Fruit fly (Drosophila melanogaster) whole organism, embryonic: Measurements from ENCODE around the gene CG32809.

Experiments used
- BEAF-32 ChIP-seq: fragments of 200-800 bp; sonication (Bioruptor generic); optimal IDR thresholded peaks from 3 replicates; lab custom pipeline; 2017; ENCODE audit warnings: missing biosample characterization, missing genetic modification characterization, mild to moderate bottlenecking, moderate library complexity, missing genetic modification reagents
- Bgb ChIP-seq: fragments of 200-800 bp; sonication (Bioruptor generic); IDR thresholded peaks from 2 replicates; pipeline ENCODE4 v1.3.6; 2022; ENCODE audit warnings: missing biosample characterization, missing genetic modification characterization; ENCODE audit not compliant: partially characterized antibody
- CG10654 ChIP-seq: fragments of 200-800 bp; sonication (Bioruptor generic); optimal IDR thresholded peaks from 2 replicates; lab custom pipeline; 2016; ENCODE audit warnings: missing biosample characterization, missing genetic modification characterization
- CG11504 ChIP-seq: fragments of 200-800 bp; sonication (Bioruptor generic); optimal IDR thresholded peaks from 3 replicates; lab custom pipeline; 2019; ENCODE audit warnings: missing biosample characterization, mild to moderate bottlenecking, missing genetic modification characterization, moderate library complexity
- CG11560 ChIP-seq: fragments of 200-800 bp; sonication (Bioruptor generic); IDR thresholded peaks from 3 replicates; pipeline ENCODE4 v1.3.6; 2022; ENCODE audit warnings: missing biosample characterization, missing genetic modification characterization
- CG13287 ChIP-seq: fragments of 200-800 bp; sonication (Bioruptor generic); IDR thresholded peaks from 2 replicates; pipeline ENCODE4 v1.3.6; 2022; ENCODE audit warnings: missing biosample characterization, missing genetic modification characterization; ENCODE audit not compliant: partially characterized antibody
- CG13775 ChIP-seq: fragments of 200-800 bp; sonication (Bioruptor generic); optimal IDR thresholded peaks from 3 replicates; lab custom pipeline; 2017; ENCODE audit warnings: missing biosample characterization, mild to moderate bottlenecking, missing genetic modification characterization
- CG15514 ChIP-seq: fragments of 200-800 bp; sonication (Bioruptor generic); optimal IDR thresholded peaks from 3 replicates; lab custom pipeline; 2017; ENCODE audit warnings: missing biosample characterization, missing genetic modification characterization, mild to moderate bottlenecking, moderate library complexity, missing genetic modification reagents
- CG17186 ChIP-seq: fragments of 200-800 bp; sonication (Bioruptor generic); optimal IDR thresholded peaks from 3 replicates; lab custom pipeline; 2017; ENCODE audit warnings: missing biosample characterization, missing genetic modification reagents, missing genetic modification characterization
- CG17568 ChIP-seq: fragments of 200-800 bp; sonication (Bioruptor generic); optimal IDR thresholded peaks from 2 replicates; lab custom pipeline; 2018; ENCODE audit warnings: missing biosample characterization, mild to moderate bottlenecking, missing genetic modification characterization, moderate library complexity
- CG17829 ChIP-seq: fragments of 200-800 bp; optimal IDR thresholded peaks from 2 replicates; lab custom pipeline; 2019; ENCODE audit warnings: missing biosample characterization, mild to moderate bottlenecking, missing genetic modification characterization, moderate library complexity
- CG2116 ChIP-seq: fragments of 200-800 bp; sonication (Bioruptor generic); optimal IDR thresholded peaks from 3 replicates; lab custom pipeline; 2018; ENCODE audit warnings: missing biosample characterization, mild to moderate bottlenecking, missing genetic modification characterization
- CG2129 ChIP-seq: fragments of 200-800 bp; sonication (Bioruptor generic); IDR thresholded peaks from 2 replicates; pipeline ENCODE4 v1.3.6; 2022; ENCODE audit warnings: missing biosample characterization, missing genetic modification characterization; ENCODE audit not compliant: partially characterized antibody
- CG2678 ChIP-seq: fragments of 200-800 bp; sonication (Bioruptor generic); optimal IDR thresholded peaks from 3 replicates; lab custom pipeline; 2019; ENCODE audit warnings: missing biosample characterization, mild to moderate bottlenecking, missing genetic modification characterization, moderate library complexity
- CG34224 ChIP-seq: fragments of 200-800 bp; sonication (Bioruptor generic); IDR thresholded peaks from 3 replicates; pipeline ENCODE4 v1.3.6; 2022; ENCODE audit warnings: missing biosample characterization, missing genetic modification characterization; ENCODE audit not compliant: partially characterized antibody
- CG6791 ChIP-seq: fragments of 200-800 bp; sonication (Bioruptor generic); IDR thresholded peaks from 3 replicates; pipeline ENCODE4 v1.3.6; 2022; ENCODE audit warnings: missing biosample characterization, missing genetic modification characterization; ENCODE audit not compliant: partially characterized antibody
- CG7556 ChIP-seq: fragments of 200-800 bp; sonication (Bioruptor generic); optimal IDR thresholded peaks from 2 replicates; lab custom pipeline; 2017; ENCODE audit warnings: missing biosample characterization, mild to moderate bottlenecking, missing genetic modification characterization
- CG9727 ChIP-seq: fragments of 200-800 bp; sonication (Bioruptor generic); optimal IDR thresholded peaks from 3 replicates; lab custom pipeline; 2017; ENCODE audit warnings: missing biosample characterization, mild to moderate bottlenecking, missing genetic modification characterization
- Dek ChIP-seq: fragments of 200-800 bp; sonication (Bioruptor generic); optimal IDR thresholded peaks from 3 replicates; lab custom pipeline; 2019; ENCODE audit warnings: missing biosample characterization, mild to moderate bottlenecking, missing genetic modification characterization, moderate library complexity
- Dll ChIP-seq: fragments of 200-800 bp; sonication (Bioruptor generic); IDR thresholded peaks from 4 replicates; pipeline ENCODE4 v1.3.6; 2022; ENCODE audit warnings: missing biosample characterization, missing genetic modification characterization; ENCODE audit not compliant: partially characterized antibody
- Doc3 ChIP-seq: fragments of 200-800 bp; sonication (Bioruptor generic); IDR thresholded peaks from 3 replicates; pipeline ENCODE4 v1.3.6; 2022; ENCODE audit warnings: missing biosample characterization, missing genetic modification characterization; ENCODE audit not compliant: partially characterized antibody
- Fer1 ChIP-seq: fragments of 200-800 bp; sonication (Bioruptor generic); optimal IDR thresholded peaks from 2 replicates; lab custom pipeline; 2017; ENCODE audit warnings: missing biosample characterization, mild to moderate bottlenecking, missing genetic modification characterization
- Opbp ChIP-seq: fragments of 200-800 bp; sonication (Bioruptor generic); IDR thresholded peaks from 3 replicates; pipeline ENCODE4 v1.3.6; 2022; ENCODE audit warnings: missing biosample characterization, missing genetic modification characterization; ENCODE audit not compliant: partially characterized antibody
- Scr ChIP-seq: fragments of 200-800 bp; sonication (Bioruptor generic); IDR thresholded peaks from 2 replicates; pipeline ENCODE4 v1.3.6; 2022; ENCODE audit warnings: missing biosample characterization, missing genetic modification characterization; ENCODE audit not compliant: partially characterized antibody
- Sin3A ChIP-seq: fragments of >200 bp; optimal IDR thresholded peaks from 2 replicates; lab custom pipeline; 2018
- Sry-δ ChIP-seq: fragments of 200-800 bp; sonication (Bioruptor generic); optimal IDR thresholded peaks from 2 replicates; lab custom pipeline; 2016; ENCODE audit warnings: missing biosample characterization, missing genetic modification characterization
- Trl ChIP-seq, 3 experiments: fragments of >200 bp in 2 of 3; fragments of 200-800 bp in 1 of 3; sonication (Bioruptor generic) in 1 of 3; optimal IDR thresholded peaks; 2 replicates in 1 of 3; 3 replicates in 2 of 3; lab custom pipeline; 2016 to 2017; ENCODE audit warnings: missing biosample characterization in 1 of 3, missing genetic modification characterization in 1 of 3
- YL-1 ChIP-seq: fragments of 200-800 bp; sonication (Bioruptor generic); optimal IDR thresholded peaks from 3 replicates; lab custom pipeline; 2017; ENCODE audit warnings: missing biosample characterization, mild to moderate bottlenecking, missing genetic modification characterization
- amos ChIP-seq: fragments of 200-800 bp; sonication (Bioruptor generic); IDR thresholded peaks from 2 replicates; pipeline ENCODE4 v1.3.6; 2022; ENCODE audit warnings: missing biosample characterization, missing genetic modification characterization; ENCODE audit not compliant: partially characterized antibody
- ato ChIP-seq: fragments of 200-800 bp; sonication (Bioruptor generic); IDR thresholded peaks from 2 replicates; pipeline ENCODE4 v1.3.6; 2022; ENCODE audit warnings: missing biosample characterization, missing genetic modification characterization; ENCODE audit not compliant: partially characterized antibody
- bbx ChIP-seq: fragments of 200-800 bp; sonication (Bioruptor generic); IDR thresholded peaks from 2 replicates; pipeline ENCODE4 v1.3.6; 2022; ENCODE audit warnings: missing biosample characterization, missing genetic modification characterization; ENCODE audit not compliant: partially characterized antibody
- gfzf ChIP-seq: fragments of 200-800 bp; sonication (Bioruptor generic); optimal IDR thresholded peaks from 2 replicates; lab custom pipeline; 2016; ENCODE audit warnings: missing biosample characterization, mild to moderate bottlenecking, missing genetic modification characterization, moderate library complexity
- gsb-n ChIP-seq: fragments of 200-800 bp; sonication (Bioruptor generic); optimal IDR thresholded peaks from 3 replicates; lab custom pipeline; 2018; ENCODE audit warnings: missing biosample characterization, mild to moderate bottlenecking, missing genetic modification characterization
- hb ChIP-seq: fragments of 200-800 bp; sonication (Bioruptor generic); IDR thresholded peaks from 3 replicates; pipeline ENCODE4 v1.3.6; 2022; ENCODE audit warnings: missing biosample characterization, missing genetic modification characterization; ENCODE audit not compliant: partially characterized antibody
- hbn ChIP-seq: fragments of 200-800 bp; sonication (Bioruptor generic); IDR thresholded peaks from 2 replicates; pipeline ENCODE4 v1.3.6; 2022; ENCODE audit warnings: missing biosample characterization, missing genetic modification characterization; ENCODE audit not compliant: partially characterized antibody
- knrl ChIP-seq: fragments of 200-800 bp; sonication (Bioruptor generic); IDR thresholded peaks from 3 replicates; pipeline ENCODE4 v1.3.6; 2022; ENCODE audit warnings: missing biosample characterization, missing genetic modification characterization; ENCODE audit not compliant: partially characterized antibody
- lab ChIP-seq: fragments of 200-800 bp; sonication (Bioruptor generic); optimal IDR thresholded peaks from 3 replicates; lab custom pipeline; 2017; ENCODE audit warnings: missing biosample characterization, missing genetic modification characterization, mild to moderate bottlenecking, moderate library complexity, missing genetic modification reagents
- psq ChIP-seq: fragments of 200-800 bp; sonication (Bioruptor generic); optimal IDR thresholded peaks from 2 replicates; lab custom pipeline; 2017; ENCODE audit warnings: missing biosample characterization, missing genetic modification characterization
- pzg ChIP-seq: fragments of 200-800 bp; sonication (Bioruptor generic); optimal IDR thresholded peaks from 3 replicates; lab custom pipeline; 2018; ENCODE audit warnings: missing biosample characterization, mild to moderate bottlenecking, missing genetic modification characterization, moderate library complexity
- row ChIP-seq: fragments of 200-800 bp; sonication (Bioruptor generic); IDR thresholded peaks from 3 replicates; pipeline ENCODE4 v1.3.6; 2022; ENCODE audit warnings: missing biosample characterization, missing genetic modification characterization
- sna ChIP-seq: fragments of 200-800 bp; sonication (Bioruptor generic); IDR thresholded peaks from 2 replicates; pipeline ENCODE4 v1.3.6; 2022; ENCODE audit warnings: missing biosample characterization, missing genetic modification characterization; ENCODE audit not compliant: partially characterized antibody
- trem ChIP-seq: fragments of 200-800 bp; optimal IDR thresholded peaks from 3 replicates; lab custom pipeline; 2019; ENCODE audit warnings: missing biosample characterization, mild to moderate bottlenecking, missing genetic modification characterization, moderate library complexity
- unc-4 ChIP-seq: fragments of 200-800 bp; sonication (Bioruptor generic); IDR thresholded peaks from 2 replicates; pipeline ENCODE4 v1.3.6; 2022; ENCODE audit warnings: missing biosample characterization, missing genetic modification characterization; ENCODE audit not compliant: partially characterized antibody
- vnd ChIP-seq: fragments of 200-800 bp; sonication (Bioruptor generic); IDR thresholded peaks from 3 replicates; pipeline ENCODE4 v1.3.6; 2022; ENCODE audit warnings: missing biosample characterization, missing genetic modification characterization; ENCODE audit not compliant: partially characterized antibody

The CG32809 gene

DNA sequence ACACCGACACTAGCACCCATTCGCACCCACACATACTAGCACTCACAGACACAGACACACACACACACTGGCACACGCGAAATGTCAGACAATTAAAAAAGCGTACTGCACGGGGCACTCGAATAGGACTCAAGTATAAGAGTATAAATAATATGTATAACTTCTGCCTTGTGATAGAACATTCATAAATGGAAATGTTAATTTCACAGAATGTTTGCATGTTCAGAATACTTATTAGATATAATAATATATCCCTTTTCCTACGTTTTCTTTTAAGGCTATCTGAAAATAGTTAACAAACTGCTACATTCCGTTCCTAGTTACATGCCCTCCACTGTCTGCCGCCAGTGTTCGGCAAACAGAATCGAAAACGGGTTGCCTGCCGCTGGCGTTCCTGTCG is 13.4 kb upstream of the CG32809 start (continued):
- TF ChIP-seq row (GFP tag; lab: Robert Waterston, UW) (peak; percentile 51), CG10654 (no peak), CG2678 (tag; lab: Kevin White, UChicago) (peak; percentile 44), CG7556 (GFP tag; lab: Kevin White, UChicago) (peak; percentile 23), CG11560 (tag; lab: Robert Waterston, UW) (no peak), CG11504 (tag; lab: Kevin White, UChicago) (peak; percentile 33), CG9727 (peak; percentile 5), Trl (optimal IDR thresholded peaks at IDR 0.05; lab: Kevin White, UChicago) (no peak), Trl (GFP tag; optimal IDR thresholded peaks at IDR 0.05; lab: Kevin White, UChicago) (no peak), lab (peak; percentile 6)
- TF ChIP-seq, all 482 proteins: peak for 16

DNA sequence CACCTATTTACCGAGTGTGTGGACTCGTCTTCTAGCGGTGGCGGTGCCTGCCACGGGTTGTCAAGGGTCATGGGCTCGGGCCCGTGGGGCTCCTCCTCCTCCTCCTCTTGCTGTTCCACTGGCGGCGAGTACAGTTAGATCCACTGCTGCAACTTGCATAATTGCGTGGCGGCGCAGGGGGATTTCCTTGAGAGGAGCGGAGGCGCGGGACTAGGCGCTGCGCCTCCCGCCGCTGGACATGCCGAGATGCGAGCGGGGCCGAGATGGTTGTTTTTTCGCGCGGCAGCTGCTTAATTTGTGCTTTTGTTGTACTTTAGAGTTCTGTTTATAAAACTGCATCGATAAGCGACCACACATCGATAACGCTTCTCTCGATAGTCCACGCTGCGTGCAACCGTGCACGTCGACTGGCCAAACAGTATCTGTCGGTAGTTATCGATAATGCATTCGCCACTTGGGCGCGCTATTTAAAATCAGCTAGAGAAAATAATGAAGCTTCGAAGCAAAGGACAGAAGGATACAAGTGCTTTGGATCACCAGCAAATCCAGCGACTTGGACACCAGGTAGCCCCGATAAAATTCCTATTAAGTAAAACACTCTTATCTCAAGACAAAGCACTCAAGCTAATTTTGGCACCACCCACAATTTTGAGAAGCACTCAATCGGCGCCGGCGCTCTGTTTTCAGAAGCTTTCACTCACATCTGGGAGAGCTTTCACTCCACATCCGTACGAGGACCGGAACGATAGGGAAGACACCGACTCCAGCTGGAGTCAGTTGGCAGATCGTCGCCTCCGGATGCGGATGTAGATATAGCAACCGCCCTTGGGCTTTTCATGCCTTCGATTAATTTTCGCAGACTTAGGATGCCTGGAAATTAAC is 3.2 kb upstream of the CG32809 start, which contains the start of gene a6:
Gene a6 (minus strand): TSS at position 361 of the 882 bp plus-strand sequence.
- peak; percentile 9 for TF ChIP-seq Dek (tag; lab: Kevin White, UChicago)
- peak; percentile 87 for TF ChIP-seq amos (GFP tag; lab: Robert Waterston, UW)
- TF ChIP-seq Sry-δ (GFP tag; lab: Kevin White, UChicago), result peak; percentile 83
- TF ChIP-seq CG2129 (GFP tag; lab: Robert Waterston, UW), result peak; percentile 54
- TF ChIP-seq CG17568 (GFP tag; lab: Kevin White, UChicago), result no peak
- peak; percentile 76 for TF ChIP-seq pzg (GFP tag; lab: Kevin White, UChicago)
- TF ChIP-seq CG13775 (GFP tag; lab: Kevin White, UChicago), result peak; percentile 17
- peak; percentile 66 for TF ChIP-seq CG17186 (GFP tag; lab: Kevin White, UChicago)
- TF ChIP-seq CG2116 (GFP tag; lab: Kevin White, UChicago), result peak; percentile 99
- TF ChIP-seq gfzf, result peak; percentile 14
- peak; percentile 82 for TF ChIP-seq Scr (GFP tag; lab: Robert Waterston, UW)
- peak; percentile 79 for TF ChIP-seq Doc3 (GFP tag; lab: Robert Waterston, UW)
- TF ChIP-seq sna (GFP tag; lab: Robert Waterston, UW), result peak; percentile 88
- peak; percentile 80 for TF ChIP-seq BEAF-32
- peak; percentile 82 for TF ChIP-seq hbn (GFP tag; lab: Robert Waterston, UW)
- TF ChIP-seq Fer1 (GFP tag; lab: Kevin White, UChicago), result peak; percentile 14
- peak; percentile 90 for TF ChIP-seq unc-4 (GFP tag; lab: Robert Waterston, UW)
- peak; percentile 96 for TF ChIP-seq CG6791 (GFP tag; lab: Robert Waterston, UW)
- TF ChIP-seq CG13287 (GFP tag; lab: Robert Waterston, UW), result peak; percentile 93
- peak; percentile 16 for TF ChIP-seq CG17829 (tag; lab: Kevin White, UChicago)
- TF ChIP-seq ato (GFP tag; lab: Robert Waterston, UW), result peak; percentile 91
- peak; percentile 86 for TF ChIP-seq vnd (GFP tag; lab: Robert Waterston, UW)
- TF ChIP-seq YL-1 (GFP tag; lab: Kevin White, UChicago), result peak; percentile 54
- peak; percentile 93 for TF ChIP-seq bbx (GFP tag; lab: Robert Waterston, UW)
- peak; percentile 59 for TF ChIP-seq CG15514 (GFP tag; lab: Kevin White, UChicago)
- TF ChIP-seq Bgb (GFP tag; lab: Robert Waterston, UW), result peak; percentile 93
- no peak for TF ChIP-seq gsb-n (tag; lab: Kevin White, UChicago)
- peak; percentile 41 for TF ChIP-seq Sin3A
- TF ChIP-seq hb (GFP tag; lab: Robert Waterston, UW), result peak; percentile 92
- TF ChIP-seq trem (tag; lab: Kevin White, UChicago), result peak; percentile 51
- peak; percentile 90 for TF ChIP-seq Opbp
- peak; percentile 92 for TF ChIP-seq CG34224 (GFP tag; lab: Robert Waterston, UW)
- no peak for TF ChIP-seq psq (GFP tag; lab: Kevin White, UChicago)
- TF ChIP-seq knrl (GFP tag; lab: Robert Waterston, UW), result peak; percentile 82
- TF ChIP-seq Dll (GFP tag; lab: Robert Waterston, UW), result peak; percentile 88
